Fruit fly (Drosophila melanogaster): ENCODE results near the gene CG2901.
"Not testable (repeated sequence)": the region's sequence is repeated elsewhere in the genome, so short reads cannot be mapped to it uniquely, and the experiment has no call there.

DNA sequence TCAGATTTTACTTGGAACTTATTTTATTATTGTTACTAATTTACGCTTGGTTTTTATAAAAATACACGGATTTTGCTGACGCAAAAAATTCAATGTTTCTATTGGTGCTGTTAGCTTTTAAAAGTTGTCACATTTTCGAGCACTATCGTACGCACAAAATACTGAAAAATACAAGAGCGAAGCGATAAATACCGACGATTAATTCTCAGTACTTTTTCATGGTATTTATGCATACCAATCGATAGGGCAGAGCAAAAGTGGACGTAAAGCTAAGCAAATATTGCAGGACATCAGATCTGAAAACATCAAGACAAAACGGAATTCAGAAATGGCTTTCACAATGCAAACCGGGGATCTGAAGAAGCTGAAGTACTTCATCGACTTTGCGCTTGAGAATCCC is 29.1 kb upstream of the CG2901 start, which contains the start of gene HIP:
- not testable (repeated sequence) for TF ChIP-seq br (GFP tag; optimal IDR thresholded peaks at IDR 0.05); dl (GFP tag; optimal IDR thresholded peaks at IDR 0.05; ENCODE audit: insufficient read depth in 1 of 2, partially characterized antibody in 2 of 2); foxo (GFP tag; optimal IDR thresholded peaks at IDR 0.05); Hr78 (GFP tag; optimal IDR thresholded peaks at IDR 0.05); Sp1 (GFP tag; optimal IDR thresholded peaks at IDR 0.05); h (GFP tag; optimal IDR thresholded peaks at IDR 0.05)

Data from whole organism, wandering third instar larva.